Worm (Caenorhabditis elegans) whole organism, L1 larva: ENCODE measurements around the gene Y46G5A.28.
A peak's percentile ranks its signal among the peaks of the same experiment; 100 is the strongest.

ENCODE experiments used
- F16B12.6 ChIP-seq: fragments of 150-350 bp; optimal IDR thresholded peaks from 2 replicates; lab custom pipeline; 2014; ENCODE audit warnings: missing biosample characterization, missing genetic modification characterization
- efl-1 ChIP-seq, 4 experiments: fragments of 150-350 bp; optimal IDR thresholded peaks in 3 of 4; peaks in 1 of 4; 1 replicate in 1 of 4; 2 replicates in 3 of 4; lab custom pipeline; 2014; ENCODE audit warnings: missing biosample characterization in 2 of 4, missing genetic modification characterization in 2 of 4, missing genetic modification reagents in 2 of 4
- irx-1 ChIP-seq: sonication (generic microtip); optimal IDR thresholded peaks from 2 replicates; lab custom pipeline; 2016; ENCODE audit warnings: missing genetic modification characterization, missing compliant biosample characterization
- lin-13 ChIP-seq: fragments of 150-350 bp; optimal IDR thresholded peaks from 2 replicates; lab custom pipeline; 2014; ENCODE audit warnings: missing biosample characterization, missing genetic modification reagents, missing genetic modification characterization
- lin-39 ChIP-seq: fragments of 150-350 bp; optimal IDR thresholded peaks from 2 replicates; lab custom pipeline; 2014; ENCODE audit warnings: missing biosample characterization, missing genetic modification reagents, missing genetic modification characterization
- lir-3 ChIP-seq: sonication (generic microtip); optimal IDR thresholded peaks from 2 replicates; lab custom pipeline; 2016; ENCODE audit warnings: mild to moderate bottlenecking, missing genetic modification characterization, moderate library complexity, missing compliant biosample characterization; ENCODE audit not compliant: poor library complexity
- nhr-71 ChIP-seq: sonication (generic microtip); optimal IDR thresholded peaks from 2 replicates; lab custom pipeline; 2016; ENCODE audit warnings: mild to moderate bottlenecking, missing genetic modification characterization, moderate library complexity, missing compliant biosample characterization
- nhr-77 ChIP-seq: fragments of 150-350 bp; optimal IDR thresholded peaks from 2 replicates; lab custom pipeline; 2014; ENCODE audit warnings: missing biosample characterization, missing genetic modification characterization
- pqm-1 ChIP-seq: sonication (generic microtip); optimal IDR thresholded peaks from 3 replicates; lab custom pipeline; 2017; ENCODE audit warnings: missing biosample characterization, missing genetic modification characterization
- unc-130 ChIP-seq: fragments of 150-350 bp; optimal IDR thresholded peaks from 2 replicates; lab custom pipeline; 2017; ENCODE audit warnings: missing biosample characterization, missing genetic modification characterization, inconsistent platforms
- unc-30 ChIP-seq: sonication (generic microtip); optimal IDR thresholded peaks from 2 replicates; lab custom pipeline; 2017; ENCODE audit warnings: missing biosample characterization, missing genetic modification characterization

DNA sequence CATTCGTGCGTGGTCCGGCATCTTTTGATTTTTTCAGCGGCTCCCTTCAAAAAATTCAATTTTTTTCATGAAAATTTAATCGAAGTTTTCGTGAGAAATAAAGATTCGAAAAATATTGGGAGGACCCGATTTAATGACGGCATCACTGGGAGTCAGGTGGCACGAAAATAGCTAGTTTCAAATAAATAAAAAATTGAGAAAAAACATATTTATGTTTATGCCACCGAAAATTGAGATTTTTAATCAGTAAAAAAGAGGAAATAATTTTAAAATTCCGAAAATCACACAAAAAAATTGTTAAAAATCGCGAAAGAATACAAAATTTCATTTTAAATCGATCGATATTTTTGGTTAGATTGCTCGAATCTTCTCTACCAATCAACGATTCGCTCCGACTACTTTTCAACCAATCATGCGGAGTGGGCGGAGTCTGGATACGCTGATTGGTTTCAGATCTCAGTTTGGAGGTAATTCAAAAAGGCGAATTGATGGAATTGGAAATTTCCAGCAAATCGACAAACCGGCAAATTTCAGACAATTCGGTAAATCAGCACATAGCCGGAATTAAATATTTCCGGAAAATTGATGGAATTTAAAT is 27.9 kb downstream of the Y46G5A.28 start, which contains the start of gene gsy-1:
- TF ChIP-seq nhr-71 (tag; lab: Kevin White, UChicago) = no peak
- no peak for TF ChIP-seq F16B12.6
- TF ChIP-seq pqm-1 (tag; lab: Kevin White, UChicago) = no peak
- TF ChIP-seq lin-13 (GFP tag; lab: Kevin White, UChicago) = no peak
- TF ChIP-seq irx-1 (tag; lab: Kevin White, UChicago) = no peak
- no peak for TF ChIP-seq efl-1 (optimal IDR thresholded peaks at IDR 0.05; lab: Kevin White, UChicago)
- TF ChIP-seq efl-1 (GFP tag; optimal IDR thresholded peaks at IDR 0.05 in 1 of 2; lab: Kevin White, UChicago) = peak in 1 of 2 experiments; percentile 17
- no peak for TF ChIP-seq nhr-77 (tag; lab: Kevin White, UChicago)
- TF ChIP-seq lir-3 (tag; lab: Kevin White, UChicago) = no peak
- TF ChIP-seq unc-30 (tag; lab: Kevin White, UChicago) = no peak
- no peak for TF ChIP-seq lin-39 (tag; lab: Kevin White, UChicago)
- TF ChIP-seq unc-130 (tag; lab: Kevin White, UChicago) = no peak
